Fruit fly (Drosophila melanogaster): Measurements from ENCODE around the gene CG2816.

DNA sequence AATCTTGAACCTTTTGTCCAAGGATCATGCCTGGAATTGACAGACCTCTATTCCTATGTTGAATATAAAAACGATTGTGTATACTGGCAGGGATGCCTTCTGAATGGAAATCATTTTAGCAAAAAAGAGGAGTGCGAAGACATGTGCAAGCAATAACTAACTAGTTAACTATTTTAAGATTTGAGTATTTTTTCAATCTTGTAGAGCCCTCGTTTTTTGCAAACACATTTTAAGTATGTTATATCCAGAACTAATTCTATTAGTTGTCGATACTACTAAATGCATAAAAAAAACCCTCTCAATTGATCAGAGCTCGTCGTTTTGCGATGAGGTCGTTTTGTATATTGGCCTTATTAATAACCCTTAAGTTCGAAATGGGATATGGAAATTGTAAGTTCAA is 3.1 kb upstream of the CG2816 start, which contains the start of gene Sfp24C1:
- TF ChIP-seq h (optimal IDR thresholded peaks at IDR 0.05): no peak
- TF ChIP-seq psq (optimal IDR thresholded peaks at IDR 0.05): no peak
- no peak for TF ChIP-seq Sin3A (optimal IDR thresholded peaks at IDR 0.05)
- TF ChIP-seq insv (optimal IDR thresholded peaks at IDR 0.05): no peak
- TF ChIP-seq Myc (optimal IDR thresholded peaks at IDR 0.05): no peak
- no peak for TF ChIP-seq ttk (optimal IDR thresholded peaks at IDR 0.05)
